Worm (Caenorhabditis elegans) whole organism, L3 larva: ENCODE measurements around the gene F54H5.3.

Source experiments
- aly-2 ChIP-seq: fragments of 150-350 bp; optimal IDR thresholded peaks from 2 replicates; lab custom pipeline; 2014; ENCODE audit warnings: missing biosample characterization, missing genetic modification characterization
- elt-1 ChIP-seq: fragments of 150-350 bp; optimal IDR thresholded peaks from 2 replicates; lab custom pipeline; 2014; ENCODE audit warnings: missing biosample characterization, missing genetic modification characterization

- TF ChIP-seq aly-2 (tag; lab: Kevin White, UChicago): no peak
- no peak for TF ChIP-seq elt-1 (tag; lab: Kevin White, UChicago)
These were observed 9.4 kb upstream of the F54H5.3 start for ce11 chrII:6612544-6612943.
